Worm (Caenorhabditis elegans) whole organism, young adult: ENCODE measurements around the gene abi-1.

Experiments
- B0019.2 ChIP-seq: fragments of 200-800 bp; sonication (Bioruptor generic); conservative IDR thresholded peaks from 2 replicates; pipeline ENCODE4 v1.3.6; 2022; ENCODE audit warnings: missing genetic modification reagents, missing genetic modification characterization, missing compliant biosample characterization
- B0336.3 ChIP-seq: fragments of 200-800 bp; sonication (Bioruptor generic); IDR thresholded peaks from 2 replicates; pipeline ENCODE4 v1.3.6; 2022; ENCODE audit warnings: missing genetic modification characterization, missing compliant biosample characterization
- C06A6.2 ChIP-seq: fragments of 200-800 bp; sonication (Bioruptor generic); conservative IDR thresholded peaks from 2 replicates; pipeline ENCODE4 v1.3.6; 2022; ENCODE audit warnings: missing genetic modification characterization, missing compliant biosample characterization
- C17E4.6 ChIP-seq: fragments of 200-800 bp; sonication (Bioruptor generic); IDR thresholded peaks from 2 replicates; pipeline ENCODE4 v1.3.6; 2022; ENCODE audit warnings: missing genetic modification reagents, missing genetic modification characterization, missing compliant biosample characterization
- F10E7.11 ChIP-seq: sonication (generic microtip); optimal IDR thresholded peaks from 2 replicates; lab custom pipeline; 2017; ENCODE audit warnings: mild to moderate bottlenecking, missing genetic modification characterization, moderate library complexity, missing compliant biosample characterization
- F22D6.2 ChIP-seq: sonication (generic microtip); optimal IDR thresholded peaks from 2 replicates; lab custom pipeline; 2016; ENCODE audit warnings: mild to moderate bottlenecking, missing genetic modification characterization, missing compliant biosample characterization
- F33H1.4 ChIP-seq: fragments of 200-800 bp; sonication (Bioruptor generic); IDR thresholded peaks from 2 replicates; pipeline ENCODE4 v1.3.6; 2022; ENCODE audit warnings: missing genetic modification reagents, missing genetic modification characterization, missing compliant biosample characterization
- T26A5.8 ChIP-seq: sonication (generic microtip); optimal IDR thresholded peaks from 2 replicates; lab custom pipeline; 2016; ENCODE audit warnings: missing genetic modification characterization, missing compliant biosample characterization
- Y67H2A.10 ChIP-seq: fragments of 200-800 bp; sonication (Bioruptor generic); conservative IDR thresholded peaks from 2 replicates; pipeline ENCODE4 v1.3.6; 2022; ENCODE audit warnings: missing genetic modification reagents, missing genetic modification characterization, missing compliant biosample characterization
- ZK185.1 ChIP-seq: sonication (generic microtip); optimal IDR thresholded peaks from 2 replicates; lab custom pipeline; 2016; ENCODE audit warnings: mild to moderate bottlenecking, missing genetic modification characterization, missing compliant biosample characterization; ENCODE audit not compliant: poor library complexity, severe bottlenecking
- aptf-2 ChIP-seq: fragments of 200-800 bp; sonication (Bioruptor generic); conservative IDR thresholded peaks from 2 replicates; pipeline ENCODE4 v1.3.6; 2022; ENCODE audit warnings: missing genetic modification reagents, missing genetic modification characterization, missing compliant biosample characterization
- athp-1 ChIP-seq: sonication (generic microtip); optimal IDR thresholded peaks from 2 replicates; lab custom pipeline; 2017; ENCODE audit warnings: mild to moderate bottlenecking, missing genetic modification characterization, missing compliant biosample characterization
- cebp-2 ChIP-seq: fragments of 200-800 bp; sonication (Bioruptor generic); IDR thresholded peaks from 2 replicates; pipeline ENCODE4 v1.3.6; 2022; ENCODE audit warnings: missing genetic modification characterization, missing compliant biosample characterization
- ceh-27 ChIP-seq: fragments of 200-800 bp; sonication (Bioruptor generic); optimal IDR thresholded peaks from 2 replicates; lab custom pipeline; 2018; ENCODE audit warnings: mild to moderate bottlenecking, missing genetic modification characterization, moderate library complexity, missing compliant biosample characterization
- ceh-58 ChIP-seq: fragments of 200-800 bp; sonication (Bioruptor generic); IDR thresholded peaks from 2 replicates; pipeline ENCODE4 v1.3.6; 2022; ENCODE audit warnings: missing genetic modification characterization, missing compliant biosample characterization
- ceh-91 ChIP-seq: fragments of 200-800 bp; sonication (Bioruptor generic); IDR thresholded peaks from 2 replicates; pipeline ENCODE4 v1.3.6; 2022; ENCODE audit warnings: missing genetic modification reagents, missing genetic modification characterization, missing compliant biosample characterization
- dpl-1 ChIP-seq: fragments of 150-350 bp; optimal IDR thresholded peaks from 2 replicates; lab custom pipeline; 2014; ENCODE audit warnings: missing biosample characterization, missing genetic modification reagents, missing genetic modification characterization
- egrh-3 ChIP-seq: fragments of 200-800 bp; sonication (Bioruptor generic); IDR thresholded peaks from 2 replicates; pipeline ENCODE4 v1.3.6; 2022; ENCODE audit warnings: missing genetic modification reagents, missing genetic modification characterization, missing compliant biosample characterization
- ets-4 ChIP-seq: fragments of 200-800 bp; sonication (Bioruptor generic); optimal IDR thresholded peaks from 2 replicates; lab custom pipeline; 2018; ENCODE audit warnings: mild to moderate bottlenecking, missing genetic modification characterization, missing compliant biosample characterization
- gei-17 ChIP-seq: fragments of 200-800 bp; sonication (Bioruptor generic); optimal IDR thresholded peaks from 2 replicates; lab custom pipeline; 2018; ENCODE audit warnings: mild to moderate bottlenecking, missing genetic modification characterization, missing compliant biosample characterization
- hmg-1.2 ChIP-seq: fragments of 200-800 bp; sonication (Bioruptor generic); IDR thresholded peaks from 2 replicates; pipeline ENCODE4 v1.3.6; 2022; ENCODE audit warnings: missing genetic modification reagents, missing genetic modification characterization, missing compliant biosample characterization
- let-607 ChIP-seq, 2 experiments: fragments of 200-800 bp in 1 of 2; sonication (Bioruptor generic) in 1 of 2; sonication (generic microtip) in 1 of 2; optimal IDR thresholded peaks; 2 replicates each; lab custom pipeline; 2016 to 2018; ENCODE audit warnings: mild to moderate bottlenecking in 2 of 2, missing compliant biosample characterization in 2 of 2, missing genetic modification characterization in 2 of 2, moderate library complexity in 2 of 2, missing genotype in 1 of 2
- lin-26 ChIP-seq: fragments of 200-800 bp; sonication (Bioruptor generic); IDR thresholded peaks from 2 replicates; pipeline ENCODE4 v1.3.6; 2022; ENCODE audit warnings: missing genetic modification reagents, missing genetic modification characterization, missing compliant biosample characterization
- lin-54 ChIP-seq: fragments of 200-800 bp; sonication (Bioruptor generic); optimal IDR thresholded peaks from 2 replicates; lab custom pipeline; 2018; ENCODE audit warnings: mild to moderate bottlenecking, missing genetic modification characterization, missing compliant biosample characterization
- lsl-1 ChIP-seq: fragments of 200-800 bp; sonication (Bioruptor generic); optimal IDR thresholded peaks from 2 replicates; lab custom pipeline; 2018; ENCODE audit warnings: mild to moderate bottlenecking, missing genetic modification characterization, moderate library complexity, missing compliant biosample characterization
- madf-3 ChIP-seq: fragments of 200-800 bp; sonication (Bioruptor generic); IDR thresholded peaks from 2 replicates; pipeline ENCODE4 v1.3.6; 2022; ENCODE audit warnings: missing genetic modification reagents, missing genetic modification characterization, missing compliant biosample characterization
- mcd-1 ChIP-seq: fragments of 200-800 bp; sonication (Bioruptor generic); IDR thresholded peaks from 2 replicates; pipeline ENCODE4 v1.3.6; 2022; ENCODE audit warnings: missing genetic modification reagents, missing genetic modification characterization, missing compliant biosample characterization
- mes-4 ChIP-seq: sonication (generic microtip); optimal IDR thresholded peaks from 2 replicates; lab custom pipeline; 2016; ENCODE audit warnings: missing genotype, missing genetic modification characterization, missing compliant biosample characterization
- mxl-1 ChIP-seq: sonication (generic microtip); optimal IDR thresholded peaks from 2 replicates; lab custom pipeline; 2016; ENCODE audit warnings: missing genetic modification characterization, missing compliant biosample characterization
- nfya-1 ChIP-seq: sonication (generic microtip); optimal IDR thresholded peaks from 2 replicates; lab custom pipeline; 2017; ENCODE audit warnings: antibody characterized with exemption, missing compliant biosample characterization, missing genetic modification characterization, borderline replicate concordance; ENCODE audit not compliant: insufficient read depth
- nhr-120 ChIP-seq: fragments of 200-800 bp; sonication (Bioruptor generic); IDR thresholded peaks from 2 replicates; pipeline ENCODE4 v1.3.6; 2022; ENCODE audit warnings: missing genetic modification characterization, missing compliant biosample characterization
- nhr-179 ChIP-seq: sonication (generic microtip); optimal IDR thresholded peaks from 2 replicates; lab custom pipeline; 2016; ENCODE audit warnings: mild to moderate bottlenecking, missing genetic modification characterization, missing compliant biosample characterization
- snpc-3.4 ChIP-seq: sonication (generic microtip); optimal IDR thresholded peaks from 2 replicates; lab custom pipeline; 2017; ENCODE audit warnings: missing genetic modification characterization, mild to moderate bottlenecking, missing compliant biosample characterization, antibody characterized with exemption, moderate library complexity, missing genotype, missing genetic modification reagents
- sptf-2 ChIP-seq: fragments of 200-800 bp; sonication (Bioruptor generic); optimal IDR thresholded peaks from 2 replicates; lab custom pipeline; 2018; ENCODE audit warnings: mild to moderate bottlenecking, missing genetic modification characterization, missing compliant biosample characterization
- tbx-9 ChIP-seq: sonication (generic microtip); optimal IDR thresholded peaks from 2 replicates; lab custom pipeline; 2016; ENCODE audit warnings: borderline replicate concordance, missing genetic modification characterization, inconsistent platforms, missing compliant biosample characterization
- unc-130 ChIP-seq: sonication (generic microtip); optimal IDR thresholded peaks from 2 replicates; lab custom pipeline; 2016; ENCODE audit warnings: missing genetic modification reagents, missing genetic modification characterization, missing compliant biosample characterization
- xnd-1 ChIP-seq: sonication (generic microtip); optimal IDR thresholded peaks from 2 replicates; lab custom pipeline; 2016; ENCODE audit warnings: missing genotype, missing genetic modification reagents, missing genetic modification characterization, missing compliant biosample characterization
- ztf-22 ChIP-seq: fragments of 200-800 bp; sonication (Bioruptor generic); optimal IDR thresholded peaks from 2 replicates; lab custom pipeline; 2018; ENCODE audit warnings: mild to moderate bottlenecking, missing genetic modification characterization, moderate library complexity, missing compliant biosample characterization

abi-1 gene

DNA sequence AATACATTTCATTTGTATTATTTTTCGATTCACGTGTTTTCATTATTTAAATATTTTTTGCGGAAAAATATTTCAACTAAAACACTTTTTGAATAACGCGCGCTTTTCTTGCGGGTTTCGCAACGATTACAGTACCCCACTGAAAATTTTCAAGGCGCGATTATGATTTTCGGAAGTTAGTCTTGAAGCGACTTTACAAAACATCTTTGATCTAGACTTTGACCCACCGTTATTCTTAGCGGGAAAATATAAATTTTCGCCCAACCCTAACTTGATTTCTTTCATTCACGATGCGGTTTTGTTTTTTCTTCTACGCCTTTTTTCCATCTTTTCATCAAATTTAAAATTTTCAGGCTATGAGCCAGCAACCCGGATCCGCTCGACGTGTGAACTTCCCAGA, 35.3 kb upstream of the abi-1 start, which contains the start of gene egg-1 (continued):
- TF ChIP-seq ceh-91 (GFP tag; lab: Robert Waterston, UW) (peak; percentile 96), T26A5.8 (tag; lab: Kevin White, UChicago) (no peak), C17E4.6 (GFP tag; lab: Robert Waterston, UW) (no peak; the same call in 1 of the 2 replicates), xnd-1 (tag; lab: Kevin White, UChicago) (peak; percentile 98), gei-17 (no peak), mxl-1 (tag; lab: Kevin White, UChicago) (no peak), mcd-1 (peak; percentile 72), ZK185.1 (tag; lab: Kevin White, UChicago) (no peak), nhr-120 (GFP tag; lab: Robert Waterston, UW) (no peak), F33H1.4 (GFP tag; lab: Robert Waterston, UW) (peak; percentile 98), sptf-2 (no peak), let-607 (tag; optimal IDR thresholded peaks at IDR 0.05; lab: Kevin White, UChicago) (no peak), ztf-22 (no peak), nhr-179 (tag; lab: Kevin White, UChicago) (no peak), B0019.2 (GFP tag; lab: Robert Waterston, UW) (peak; percentile 78), Y67H2A.10 (no peak), F22D6.2 (tag; lab: Kevin White, UChicago) (no peak), lsl-1 (GFP tag; lab: Kevin White, UChicago) (peak; percentile 98), ceh-58 (GFP tag; lab: Robert Waterston, UW) (no peak), ceh-27 (no peak), ets-4 (GFP tag; lab: Kevin White, UChicago) (no peak), lin-26 (GFP tag; lab: Robert Waterston, UW) (no peak), B0336.3 (GFP tag; lab: Robert Waterston, UW) (peak; percentile 78), lin-54 (GFP tag; lab: Kevin White, UChicago) (peak; percentile 95), aptf-2 (GFP tag; lab: Robert Waterston, UW) (peak; percentile 70; the same call in 1 of the 2 replicates), madf-3 (GFP tag; lab: Robert Waterston, UW) (peak; percentile 83), cebp-2 (no peak), F10E7.11 (no peak), snpc-3.4 (tag; lab: Kevin White, UChicago) (peak; percentile 93), mes-4 (no peak), unc-130 (peak; percentile 75)
- TF ChIP-seq, all 124 proteins: peak for 45

DNA sequence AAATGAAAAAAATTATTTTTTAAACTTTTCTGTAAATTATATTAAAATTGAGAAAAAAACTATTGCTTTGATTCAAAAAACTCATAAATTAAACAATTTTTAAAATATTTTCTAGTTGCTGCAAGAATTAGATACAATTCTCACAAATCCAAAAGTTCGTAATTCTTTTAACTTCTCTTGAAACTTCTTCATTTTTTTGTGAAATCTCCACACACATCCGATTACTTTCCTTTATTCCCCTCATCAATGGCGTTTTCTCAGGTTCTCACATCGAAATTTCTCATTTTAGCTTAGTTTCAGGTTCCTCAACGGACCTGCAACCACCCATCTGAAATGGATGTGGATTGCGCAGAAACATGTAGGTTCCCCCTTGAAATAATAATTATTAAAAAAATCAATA, 30.0 kb upstream of the abi-1 start, which contains the start of gene wrm-1:
Gene wrm-1, plus strand, starts transcription at position 301 of the 400 bp plus-strand sequence.
- TF ChIP-seq mes-4 = no peak
- TF ChIP-seq athp-1 (tag; lab: Kevin White, UChicago) = no peak
- TF ChIP-seq C06A6.2 (GFP tag; lab: Robert Waterston, UW) = no peak
- TF ChIP-seq nfya-1 (tag; lab: Kevin White, UChicago) = no peak
- no peak for TF ChIP-seq snpc-3.4 (tag; lab: Kevin White, UChicago)
- no peak for TF ChIP-seq dpl-1 (GFP tag; lab: Kevin White, UChicago)
- TF ChIP-seq tbx-9 (tag; lab: Kevin White, UChicago) = no peak
- TF ChIP-seq egrh-3 (GFP tag; lab: Robert Waterston, UW) = no peak
- no peak for TF ChIP-seq hmg-1.2 (GFP tag; lab: Robert Waterston, UW)
